Fruit fly (Drosophila melanogaster): ENCODE measurements around the gene CG42688.

CG42688 gene

DNA sequence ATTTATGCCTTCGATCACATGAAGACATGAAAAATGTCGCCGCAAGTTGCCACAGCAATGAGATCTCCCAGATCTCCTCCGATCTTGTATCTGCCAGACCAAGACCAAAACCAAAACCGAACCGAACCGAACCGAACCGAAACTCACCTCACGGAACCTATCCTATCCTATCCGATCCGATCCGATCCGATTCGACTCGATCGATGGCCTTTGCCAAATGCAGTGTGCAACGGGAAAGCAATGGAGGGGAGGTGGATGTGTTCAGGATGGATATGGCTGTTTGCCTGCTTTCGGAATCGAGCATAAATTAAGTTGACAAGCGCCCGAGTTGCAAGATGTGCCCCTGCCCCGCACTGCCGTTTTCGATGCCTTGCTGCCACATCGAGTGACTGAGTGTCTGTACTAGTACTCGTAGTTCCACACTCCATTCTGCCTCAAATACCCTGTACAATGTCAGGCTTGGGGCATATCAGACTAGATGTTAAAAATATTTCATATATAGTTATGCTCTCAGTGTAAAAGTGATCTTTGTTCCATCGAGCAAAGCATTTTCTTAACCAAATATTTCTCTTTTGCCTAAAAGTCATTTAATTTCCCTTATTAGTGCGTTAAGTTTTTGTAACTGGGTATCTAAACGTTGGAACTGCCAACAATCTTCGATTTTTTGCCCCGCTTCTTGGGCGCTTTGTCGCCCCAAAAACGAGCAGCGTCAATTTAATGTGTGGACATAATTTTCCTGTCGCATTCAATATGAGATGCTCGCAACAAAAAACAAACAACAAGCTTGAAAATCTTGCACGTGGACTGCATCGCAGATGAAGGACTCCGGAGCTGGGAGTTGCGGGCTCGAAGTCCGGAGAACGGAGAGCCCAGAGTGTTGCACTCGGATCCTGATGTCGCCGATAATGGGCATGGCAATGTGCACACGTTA is 43.6 kb upstream of the CG42688 start (continued):
- TF ChIP-seq Lhr (GFP tag; optimal IDR thresholded peaks at IDR 0.05) (peak; percentile 71), Rx (GFP tag; IDR thresholded peaks at IDR 0.05) (peak; percentile 64), Asciz (GFP tag; optimal IDR thresholded peaks at IDR 0.05) (peak; percentile 45), CG9876 (GFP tag; optimal IDR thresholded peaks at IDR 0.05) (peak; percentile 47), Trl (optimal IDR thresholded peaks at IDR 0.05) (no peak), Trl (GFP tag; optimal IDR thresholded peaks at IDR 0.05) (peak; percentile 80), Six4 (GFP tag; optimal IDR thresholded peaks at IDR 0.05) (peak; percentile 75), chn (GFP tag; optimal IDR thresholded peaks at IDR 0.05) (peak; percentile 92), CG2202 (tag; optimal IDR thresholded peaks at IDR 0.05) (peak; percentile 89), knrl (GFP tag; IDR thresholded peaks at IDR 0.05; ENCODE audit: partially characterized antibody) (no peak), cg (GFP tag; optimal IDR thresholded peaks at IDR 0.05) (no peak), al (GFP tag; IDR thresholded peaks at IDR 0.05) (no peak), NC2α (GFP tag; optimal IDR thresholded peaks at IDR 0.05) (peak; percentile 62), Hr3 (GFP tag; optimal IDR thresholded peaks at IDR 0.05) (peak; percentile 83), CG16813 (GFP tag; IDR thresholded peaks at IDR 0.05; ENCODE audit: partially characterized antibody) (no peak), twi (tag; optimal IDR thresholded peaks at IDR 0.05) (peak; percentile 67), Blimp-1 (GFP tag; optimal IDR thresholded peaks at IDR 0.05) (peak; percentile 83), CG15696 (tag; optimal IDR thresholded peaks at IDR 0.05) (peak; percentile 70), E2f2 (GFP tag; IDR thresholded peaks at IDR 0.05) (peak; percentile 50), Fer2 (tag; optimal IDR thresholded peaks at IDR 0.05) (no peak), fru (optimal IDR thresholded peaks at IDR 0.05) (no peak), CG34376 (GFP tag; optimal IDR thresholded peaks at IDR 0.05) (no peak), Optix (GFP tag; IDR thresholded peaks at IDR 0.05) (peak; percentile 79), CG13775 (GFP tag; optimal IDR thresholded peaks at IDR 0.05) (peak; percentile 82), Ada2b (GFP tag; IDR thresholded peaks at IDR 0.05) (peak; percentile 60), seq (GFP tag; IDR thresholded peaks at IDR 0.05) (0 out of 2 replicates have a peak, but pooled peaks have one; percentile 31), HHEX (GFP tag; optimal IDR thresholded peaks at IDR 0.05) (peak; percentile 38), gcm2 (GFP tag; optimal IDR thresholded peaks at IDR 0.05) (peak; percentile 30), Sin3A (optimal IDR thresholded peaks at IDR 0.05) (no peak), CG18619 (GFP tag; optimal IDR thresholded peaks at IDR 0.05) (peak; percentile 47), Oli (tag; optimal IDR thresholded peaks at IDR 0.05) (peak; percentile 84), Atf6 (GFP tag; IDR thresholded peaks at IDR 0.05) (no peak), Vsx1 (GFP tag; optimal IDR thresholded peaks at IDR 0.05) (peak; percentile 12), lilli (GFP tag; optimal IDR thresholded peaks at IDR 0.05) (peak; percentile 71), CG10462 (GFP tag; optimal IDR thresholded peaks at IDR 0.05) (peak; percentile 64), CG7928 (GFP tag; optimal IDR thresholded peaks at IDR 0.05) (no peak), CG10209 (GFP tag; optimal IDR thresholded peaks at IDR 0.05) (peak; percentile 77), CG17912 (GFP tag; optimal IDR thresholded peaks at IDR 0.05) (no peak), CG11695 (GFP tag; IDR thresholded peaks at IDR 0.05) (peak; percentile 56; the same call in 1 of the 3 replicates), CG11093 (GFP tag; IDR thresholded peaks at IDR 0.05) (peak; percentile 66; the same call in 1 of the 3 replicates), Hmr (GFP tag; optimal IDR thresholded peaks at IDR 0.05) (peak; percentile 13), run (tag; optimal IDR thresholded peaks at IDR 0.05) (peak; percentile 23), pzg (GFP tag; optimal IDR thresholded peaks at IDR 0.05) (no peak), tll (GFP tag; optimal IDR thresholded peaks at IDR 0.05) (no peak), unpg (GFP tag; optimal IDR thresholded peaks at IDR 0.05) (peak; percentile 86), CG12219 (GFP tag; optimal IDR thresholded peaks at IDR 0.05) (peak; percentile 76), psq (GFP tag; optimal IDR thresholded peaks at IDR 0.05) (peak; percentile 50), ken (GFP tag; IDR thresholded peaks at IDR 0.05) (peak; percentile 72; the same call in 2 of the 3 replicates), jigr1 (GFP tag; IDR thresholded peaks at IDR 0.05) (peak; percentile 73; the same call in 2 of the 3 replicates)

Data from whole organism, embryonic.